Worm (Caenorhabditis elegans): ENCODE measurements around the gene C05A9.2.

C05A9.2 gene

ce11 chrX:10861673-10862072 is 17.2 kb upstream of the C05A9.2 start:
- TF ChIP-seq efl-1 (optimal IDR thresholded peaks at IDR 0.05) (no peak), efl-1 (GFP tag; optimal IDR thresholded peaks at IDR 0.05 in 1 of 2) (peak in 1 of 2 experiments; percentile 33), ceh-82 (tag; optimal IDR thresholded peaks at IDR 0.05) (no peak), zip-4 (GFP tag; optimal IDR thresholded peaks at IDR 0.05) (no peak), sup-37 (GFP tag; optimal IDR thresholded peaks at IDR 0.05) (no peak), unc-30 (tag; optimal IDR thresholded peaks at IDR 0.05) (no peak)

DNA sequence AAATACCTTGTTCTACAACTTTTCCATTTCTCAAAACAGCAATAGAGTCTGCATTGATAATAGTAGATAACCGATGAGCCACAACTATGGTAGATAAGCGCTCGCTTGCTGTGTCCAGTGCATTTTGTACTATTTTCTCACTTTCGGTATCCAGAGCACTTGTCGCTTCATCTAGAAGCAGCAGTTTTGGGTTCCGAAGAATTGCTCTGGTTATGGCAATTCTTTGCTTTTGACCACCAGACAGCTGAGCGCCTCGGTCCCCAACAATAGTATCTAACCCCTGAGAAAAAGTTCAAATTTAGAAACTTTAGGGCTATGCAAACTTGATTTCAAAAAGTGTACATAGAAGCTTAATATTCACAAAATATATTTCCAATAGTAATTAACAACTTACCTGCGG is 15.1 kb upstream of the C05A9.2 start:
- TF ChIP-seq isw-1 (GFP tag; IDR thresholded peaks at IDR 0.05) (no peak), efl-3 (GFP tag; optimal IDR thresholded peaks at IDR 0.05) (no peak), nhr-12 (tag; optimal IDR thresholded peaks at IDR 0.05) (no peak)

ce11 chrX:10859211-10859610 is 14.7 kb upstream of the C05A9.2 start, which contains the start of gene pgp-5:
pgp-5 (minus strand) TSS chrX:10859297.
- TF ChIP-seq zip-4 (GFP tag; optimal IDR thresholded peaks at IDR 0.05) (no peak), nhr-19 (GFP tag; conservative IDR thresholded peaks at IDR 0.05) (no peak), nhr-85 (tag) (no peak), efl-1 (optimal IDR thresholded peaks at IDR 0.05) (no peak), efl-1 (GFP tag; optimal IDR thresholded peaks at IDR 0.05 in 1 of 2) (no peak)

DNA sequence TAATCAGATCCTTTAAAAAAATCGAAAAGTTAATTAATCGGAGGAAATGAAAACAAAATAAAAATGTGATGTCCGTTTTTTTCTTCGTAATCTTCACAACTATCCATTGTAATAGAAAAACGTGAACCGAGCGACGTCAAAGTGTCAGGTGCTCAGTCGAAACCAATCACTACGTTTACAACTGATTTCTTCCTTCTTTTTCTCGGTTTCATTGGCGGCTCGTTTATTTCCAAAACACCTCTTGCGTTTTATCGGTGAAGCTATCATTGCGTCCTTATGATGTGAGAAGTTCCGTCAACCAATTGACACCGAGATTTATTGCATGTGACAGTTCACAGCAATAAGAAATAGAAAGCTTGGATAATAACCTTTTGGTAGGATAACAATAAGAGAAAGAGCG is 8.8 kb upstream of the C05A9.2 start:
- TF ChIP-seq lsy-2 (tag; optimal IDR thresholded peaks at IDR 0.05) (peak in 1 of 2 experiments; percentile 44), tbx-2 (tag; optimal IDR thresholded peaks at IDR 0.05) (peak; percentile 21), efl-1 (optimal IDR thresholded peaks at IDR 0.05) (no peak), efl-1 (GFP tag; optimal IDR thresholded peaks at IDR 0.05 in 1 of 2) (peak in 1 of 2 experiments; percentile 13), nhr-19 (GFP tag; conservative IDR thresholded peaks at IDR 0.05) (peak; percentile 41), unc-130 (tag; optimal IDR thresholded peaks at IDR 0.05) (peak; percentile 59), rnt-1 (tag; optimal IDR thresholded peaks at IDR 0.05) (peak; percentile 80), dsc-1 (tag; optimal IDR thresholded peaks at IDR 0.05) (no peak), vab-15 (tag; optimal IDR thresholded peaks at IDR 0.05) (no peak), nhr-71 (tag; optimal IDR thresholded peaks at IDR 0.05) (peak; percentile 78), lin-14 (GFP tag; optimal IDR thresholded peaks at IDR 0.05) (peak; percentile 81), lin-13 (GFP tag; optimal IDR thresholded peaks at IDR 0.05) (peak; percentile 2), snpc-4 (tag; optimal IDR thresholded peaks at IDR 0.05) (no peak), nhr-20 (tag; optimal IDR thresholded peaks at IDR 0.05) (peak; percentile 31)

ce11 chrX:10851735-10852134 is 7.3 kb upstream of the C05A9.2 start:
- no peak for TF ChIP-seq skn-1 (tag; optimal IDR thresholded peaks at IDR 0.05)
- no peak for TF ChIP-seq hpl-2 (GFP tag; optimal IDR thresholded peaks at IDR 0.05)
- no peak for TF ChIP-seq pqm-1 (tag; optimal IDR thresholded peaks at IDR 0.05)
- TF ChIP-seq fkh-10 (GFP tag; optimal IDR thresholded peaks at IDR 0.05): no peak
- TF ChIP-seq fos-1 (tag; optimal IDR thresholded peaks at IDR 0.05): no peak
- TF ChIP-seq nhr-77 (tag; optimal IDR thresholded peaks at IDR 0.05): no peak
- no peak for TF ChIP-seq nhr-12 (tag; optimal IDR thresholded peaks at IDR 0.05)
- TF ChIP-seq vab-15 (tag; optimal IDR thresholded peaks at IDR 0.05): no peak
- TF ChIP-seq pag-3 (tag; optimal IDR thresholded peaks at IDR 0.05; ENCODE audit: borderline replicate concordance, insufficient read depth): no peak
- no peak for TF ChIP-seq tlp-1 (tag; optimal IDR thresholded peaks at IDR 0.05)
- no peak for TF ChIP-seq fkh-4 (tag; optimal IDR thresholded peaks at IDR 0.05; ENCODE audit: borderline replicate concordance)
- no peak for TF ChIP-seq C04F5.9 (tag; optimal IDR thresholded peaks at IDR 0.05)
- no peak for TF ChIP-seq snpc-4 (tag; optimal IDR thresholded peaks at IDR 0.05)

- TF ChIP-seq ceh-90 (tag; optimal IDR thresholded peaks at IDR 0.05): no peak
- no peak for TF ChIP-seq nhr-71 (tag; optimal IDR thresholded peaks at IDR 0.05)
- no peak for TF ChIP-seq unc-62 (GFP tag; optimal IDR thresholded peaks at IDR 0.05)
- no peak for TF ChIP-seq lin-14 (GFP tag; optimal IDR thresholded peaks at IDR 0.05)
- no peak for TF ChIP-seq pqm-1 (tag; optimal IDR thresholded peaks at IDR 0.05)
- TF ChIP-seq C34B4.2 (tag; optimal IDR thresholded peaks at IDR 0.05): no peak
- no peak for TF ChIP-seq tlp-1 (tag; optimal IDR thresholded peaks at IDR 0.05)
- TF ChIP-seq mef-2 (tag; optimal IDR thresholded peaks at IDR 0.05): no peak
- TF ChIP-seq nhr-85 (tag): no peak
- no peak for TF ChIP-seq elt-3 (tag; optimal IDR thresholded peaks at IDR 0.05)
Measured at ce11 chrX:10851202-10851601, 6.7 kb upstream of the C05A9.2 start.

All from whole organism, L1 larva.